Worm (Caenorhabditis elegans) whole organism, midembryonic: ENCODE results near the gene lmbr-1.

ENCODE experiments used
- T22C8.4 ChIP-seq: fragments of 200-800 bp; sonication (Bioruptor generic); IDR thresholded peaks from 2 replicates; pipeline ENCODE4 v1.3.6; 2022; ENCODE audit warnings: missing genetic modification characterization, missing compliant biosample characterization
- cog-1 ChIP-seq: sonication (generic microtip); optimal IDR thresholded peaks from 2 replicates; lab custom pipeline; 2016; ENCODE audit warnings: missing genetic modification characterization, missing compliant biosample characterization
- flt-1 ChIP-seq: fragments of 200-800 bp; sonication (Bioruptor generic); IDR thresholded peaks from 2 replicates; pipeline ENCODE4 v1.3.6; 2022; ENCODE audit warnings: missing genetic modification characterization, missing compliant biosample characterization
- klf-2 ChIP-seq: fragments of 200-800 bp; sonication (Bioruptor generic); conservative IDR thresholded peaks from 2 replicates; pipeline ENCODE4 v1.3.6; 2022; ENCODE audit warnings: missing genetic modification reagents, missing genetic modification characterization, missing compliant biosample characterization
- med-1 ChIP-seq: sonication (generic microtip); optimal IDR thresholded peaks from 2 replicates; lab custom pipeline; 2017; ENCODE audit warnings: missing genetic modification characterization, mild to moderate bottlenecking, missing compliant biosample characterization, antibody characterized with exemption, missing genetic modification reagents; ENCODE audit not compliant: insufficient read depth
- ref-1 ChIP-seq: fragments of 200-800 bp; sonication (Bioruptor generic); conservative IDR thresholded peaks from 2 replicates; pipeline ENCODE4 v1.3.6; 2022; ENCODE audit warnings: missing genetic modification reagents, missing genetic modification characterization, missing compliant biosample characterization
- tab-1 ChIP-seq: fragments of 200-800 bp; sonication (Bioruptor generic); IDR thresholded peaks from 2 replicates; pipeline ENCODE4 v1.3.6; 2022; ENCODE audit warnings: missing genetic modification characterization, missing compliant biosample characterization
- ztf-23 ChIP-seq: fragments of 200-800 bp; sonication (Bioruptor generic); IDR thresholded peaks from 2 replicates; pipeline ENCODE4 v1.3.6; 2022; ENCODE audit warnings: missing genetic modification reagents, missing genetic modification characterization, missing compliant biosample characterization
- ztf-29 ChIP-seq: fragments of 200-800 bp; sonication (Bioruptor generic); IDR thresholded peaks from 2 replicates; pipeline ENCODE4 v1.3.6; 2022; ENCODE audit warnings: missing genetic modification reagents, missing genetic modification characterization, missing compliant biosample characterization

DNA sequence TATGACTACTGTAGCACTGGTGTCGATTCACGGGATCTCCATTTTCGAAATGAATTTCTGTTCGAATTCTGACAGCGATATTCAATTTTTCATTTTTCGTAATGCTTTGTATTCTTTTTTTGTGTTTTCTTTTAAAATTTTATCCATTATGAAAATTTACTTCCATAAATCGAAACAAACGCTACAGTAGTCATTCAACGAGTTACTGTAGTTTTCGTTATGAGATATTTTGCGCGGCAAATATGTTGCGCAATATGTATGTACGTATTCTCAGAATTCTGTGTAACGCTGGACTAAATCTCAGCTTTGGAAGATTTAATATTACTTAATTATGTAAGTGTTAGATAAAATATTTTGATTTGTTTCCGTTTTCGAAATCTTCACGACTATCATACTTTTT lies 2.9 kb upstream of the lmbr-1 start:
- TF ChIP-seq tab-1 (no peak), ztf-29 (GFP tag; lab: Robert Waterston, UW) (no peak), ref-1 (no peak), flt-1 (GFP tag; lab: Robert Waterston, UW) (no peak), cog-1 (tag; lab: Kevin White, UChicago) (no peak), med-1 (GFP tag; lab: Kevin White, UChicago) (no peak), ztf-23 (GFP tag; lab: Robert Waterston, UW) (no peak), klf-2 (GFP tag; lab: Robert Waterston, UW) (no peak), T22C8.4 (GFP tag; lab: Robert Waterston, UW) (no peak)
